Worm (Caenorhabditis elegans): ENCODE data around the gene F44A6.4.

- TF ChIP-seq ztf-11 (tag; optimal IDR thresholded peaks at IDR 0.05) (no peak), nhr-12 (tag; optimal IDR thresholded peaks at IDR 0.05) (no peak), ceh-82 (tag; optimal IDR thresholded peaks at IDR 0.05) (no peak), nhr-25 (tag; optimal IDR thresholded peaks at IDR 0.05) (no peak), nhr-11 (tag; optimal IDR thresholded peaks at IDR 0.05) (no peak), lin-13 (GFP tag; optimal IDR thresholded peaks at IDR 0.05) (no peak), nhr-237 (tag; optimal IDR thresholded peaks at IDR 0.05) (no peak), blmp-1 (tag; optimal IDR thresholded peaks at IDR 0.05; ENCODE audit: insufficient read depth) (no peak)
Observed at ce11 chrX:10204313-10205063, 10.8 kb downstream of the F44A6.4 start.
